Worm (Caenorhabditis elegans) whole organism, dauer: ENCODE results near the gene hen-1.

Experiments used
- unc-62 ChIP-seq: sonication (generic microtip); optimal IDR thresholded peaks from 2 replicates; lab custom pipeline; 2017; ENCODE audit warnings: missing biosample characterization, missing genetic modification reagents, missing genetic modification characterization

The hen-1 gene

ce11 chrX:7116896-7117295 lies at the start of gene hen-1:
TSS of gene hen-1 (minus strand) at chrX:7116996.
- TF ChIP-seq unc-62 (GFP tag; lab: Kevin White, UChicago) = no peak

- TF ChIP-seq unc-62 (GFP tag; lab: Kevin White, UChicago) = no peak
Measured at ce11 chrX:7162764-7163163, 46.0 kb upstream of the hen-1 start.

ce11 chrX:7158736-7159135 lies 41.9 kb upstream of the hen-1 start, which contains the start of gene pgp-10:
TSS of gene pgp-10 (plus strand) at chrX:7159036.
- no peak for TF ChIP-seq unc-62 (GFP tag; lab: Kevin White, UChicago)

ce11 chrX:7157483-7157882 lies 40.7 kb upstream of the hen-1 start:
- no peak for TF ChIP-seq unc-62 (GFP tag; lab: Kevin White, UChicago)

ce11 chrX:7155879-7156278 lies 39.1 kb upstream of the hen-1 start, which contains the start of gene C54D1.7:
TSS of gene C54D1.7 (minus strand) at chrX:7156035.
- no peak for TF ChIP-seq unc-62 (GFP tag; lab: Kevin White, UChicago)

ce11 chrX:7153460-7153859 lies 36.7 kb upstream of the hen-1 start:
- TF ChIP-seq unc-62 (GFP tag; lab: Kevin White, UChicago) = no peak

ce11 chrX:7151976-7152528 lies 35.3 kb upstream of the hen-1 start:
- TF ChIP-seq unc-62 (GFP tag; lab: Kevin White, UChicago) = no peak

- no peak for TF ChIP-seq unc-62 (GFP tag; lab: Kevin White, UChicago)
Measured at ce11 chrX:7151189-7151857, 34.5 kb upstream of the hen-1 start, which contains the start of gene lam-2. TSS of gene lam-2 (minus strand) at chrX:7151239.

ce11 chrX:7149670-7150069 lies 32.9 kb upstream of the hen-1 start:
- no peak for TF ChIP-seq unc-62 (GFP tag; lab: Kevin White, UChicago)

- no peak for TF ChIP-seq unc-62 (GFP tag; lab: Kevin White, UChicago)
Measured at ce11 chrX:7143515-7143914, 26.7 kb upstream of the hen-1 start, which contains the start of gene alh-10. TSS of gene alh-10 (minus strand) at chrX:7143641.

- TF ChIP-seq unc-62 (GFP tag; lab: Kevin White, UChicago) = no peak
Measured at ce11 chrX:7140682-7141254, 24.0 kb upstream of the hen-1 start.

ce11 chrX:7139614-7140013 lies 22.8 kb upstream of the hen-1 start, which contains the start of gene clec-86:
TSS of gene clec-86 (plus strand) at chrX:7139875.
- TF ChIP-seq unc-62 (GFP tag; lab: Kevin White, UChicago) = no peak

- no peak for TF ChIP-seq unc-62 (GFP tag; lab: Kevin White, UChicago)
Measured at ce11 chrX:7131206-7131605, 14.4 kb upstream of the hen-1 start.

ce11 chrX:7129460-7129859 lies 12.7 kb upstream of the hen-1 start:
- TF ChIP-seq unc-62 (GFP tag; lab: Kevin White, UChicago) = no peak

- TF ChIP-seq unc-62 (GFP tag; lab: Kevin White, UChicago) = no peak
Measured at ce11 chrX:7128615-7129014, 11.8 kb upstream of the hen-1 start.

- TF ChIP-seq unc-62 (GFP tag; lab: Kevin White, UChicago) = no peak
Measured at ce11 chrX:7126348-7126747, 9.6 kb upstream of the hen-1 start, which contains the start of gene ist-1. TSS of gene ist-1 (plus strand) at chrX:7126648.
